Fruit fly (Drosophila melanogaster): ENCODE measurements around the gene CG14837.

The CG14837 gene

dm6 chr3L:7592113-7592752 is 32.4 kb upstream of the CG14837 start (continued):
- TF ChIP-seq Hr38 (GFP tag; optimal IDR thresholded peaks at IDR 0.05) (no peak), CG32006 (GFP tag; optimal IDR thresholded peaks at IDR 0.05) (peak; percentile 73), CG10631 (GFP tag; optimal IDR thresholded peaks at IDR 0.05) (peak; percentile 71), ss (GFP tag; optimal IDR thresholded peaks at IDR 0.05) (peak; percentile 17 to 19), CG6163 (GFP tag; IDR thresholded peaks at IDR 0.05) (no peak), CG6792 (GFP tag; optimal IDR thresholded peaks at IDR 0.05) (peak; percentile 29), dac (GFP tag; optimal IDR thresholded peaks at IDR 0.05) (peak; percentile 17), achi (GFP tag; optimal IDR thresholded peaks at IDR 0.05) (peak; percentile 50), CG34406 (GFP tag; optimal IDR thresholded peaks at IDR 0.05) (peak; percentile 25), CG7368 (GFP tag; optimal IDR thresholded peaks at IDR 0.05) (no peak), CG6276 (GFP tag; optimal IDR thresholded peaks at IDR 0.05) (peak; percentile 44), salr (GFP tag; optimal IDR thresholded peaks at IDR 0.05) (peak in 1 of 2 experiments; percentile 57), lz (GFP tag; optimal IDR thresholded peaks at IDR 0.05) (no peak), Ets96B (tag; optimal IDR thresholded peaks at IDR 0.05) (peak; percentile 61), Lpt (GFP tag; optimal IDR thresholded peaks at IDR 0.05) (peak; percentile 30), CG4318 (GFP tag; optimal IDR thresholded peaks at IDR 0.05) (peak; percentile 55), CG11902 (GFP tag; optimal IDR thresholded peaks at IDR 0.05) (no peak), Gug (GFP tag; IDR thresholded peaks at IDR 0.05) (0 out of 2 replicates have a peak, but pooled peaks have one; percentile 15), spab (GFP tag; optimal IDR thresholded peaks at IDR 0.05) (peak; percentile 26), OdsH (GFP tag; optimal IDR thresholded peaks at IDR 0.05) (peak; percentile 34)

- no peak for TF ChIP-seq achi (GFP tag; optimal IDR thresholded peaks at IDR 0.05)
- no peak for TF ChIP-seq Hr4 (GFP tag; optimal IDR thresholded peaks at IDR 0.05)
- TF ChIP-seq Ets21C (GFP tag; optimal IDR thresholded peaks at IDR 0.05), result no peak
- TF ChIP-seq lz (GFP tag; optimal IDR thresholded peaks at IDR 0.05), result no peak
- no peak for TF ChIP-seq CG3919 (GFP tag; optimal IDR thresholded peaks at IDR 0.05)
- no peak for TF ChIP-seq CG6163 (GFP tag; IDR thresholded peaks at IDR 0.05)
- TF ChIP-seq CG9139 (GFP tag; optimal IDR thresholded peaks at IDR 0.05), result no peak
- no peak for TF ChIP-seq fd59A (GFP tag; optimal IDR thresholded peaks at IDR 0.05)
- no peak for TF ChIP-seq pdm3 (GFP tag; optimal IDR thresholded peaks at IDR 0.05)
Measured at dm6 chr3L:7590898-7591297, 31.1 kb upstream of the CG14837 start, which contains the start of gene t-Grip84. t-Grip84 (minus strand) TSS chr3L:7590998.

- TF ChIP-seq esn (GFP tag; optimal IDR thresholded peaks at IDR 0.05) (no peak), achi (GFP tag; optimal IDR thresholded peaks at IDR 0.05) (no peak), CG10669 (GFP tag; optimal IDR thresholded peaks at IDR 0.05) (no peak), Sox102F (GFP tag; optimal IDR thresholded peaks at IDR 0.05) (no peak), eg (GFP tag; IDR thresholded peaks at IDR 0.05) (no peak), topi (GFP tag; optimal IDR thresholded peaks at IDR 0.05) (no peak), Lpt (GFP tag; optimal IDR thresholded peaks at IDR 0.05) (no peak), CG34406 (GFP tag; optimal IDR thresholded peaks at IDR 0.05) (no peak), Gug (GFP tag; IDR thresholded peaks at IDR 0.05) (no peak)
Measured at dm6 chr3L:7583154-7583553, 23.3 kb upstream of the CG14837 start, which contains the start of gene mmm. mmm (plus strand) TSS chr3L:7583454.

DNA sequence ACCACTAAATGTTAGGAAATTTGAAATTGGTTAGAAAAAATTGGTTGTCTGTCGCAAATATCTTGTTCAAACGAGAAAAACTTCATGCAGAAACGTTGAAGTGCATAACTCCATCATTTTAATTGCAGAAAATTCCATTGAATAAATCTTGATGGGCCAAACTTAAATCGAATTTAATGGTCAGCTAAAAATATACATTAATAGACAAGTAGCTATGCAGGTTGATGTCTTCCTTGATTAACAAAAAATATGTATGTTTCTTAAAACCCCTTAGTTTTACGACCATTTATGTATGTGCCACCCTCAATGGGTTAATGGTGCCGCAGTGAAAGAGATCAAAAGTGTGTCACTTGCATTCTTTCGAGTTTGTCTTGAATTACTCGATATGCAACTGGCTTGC is 13.1 kb upstream of the CG14837 start:
- no peak for TF ChIP-seq CG15336 (GFP tag; IDR thresholded peaks at IDR 0.05)
- TF ChIP-seq pdm3 (GFP tag; optimal IDR thresholded peaks at IDR 0.05), result no peak
- TF ChIP-seq CG11762 (GFP tag; optimal IDR thresholded peaks at IDR 0.05; ENCODE audit: insufficient read depth), result no peak
- peak; percentile 65 for TF ChIP-seq Eip78C (GFP tag)
- no peak for TF ChIP-seq fkh (GFP tag; optimal IDR thresholded peaks at IDR 0.05)
- TF ChIP-seq achi (GFP tag; optimal IDR thresholded peaks at IDR 0.05), result peak; percentile 1
- no peak for TF ChIP-seq CG11294 (GFP tag; IDR thresholded peaks at IDR 0.05)
- TF ChIP-seq CG10631 (GFP tag; optimal IDR thresholded peaks at IDR 0.05), result no peak
- TF ChIP-seq Sox15 (GFP tag; optimal IDR thresholded peaks at IDR 0.05), result peak; percentile 3
- no peak for TF ChIP-seq CG3032 (tag; optimal IDR thresholded peaks at IDR 0.05)
- TF ChIP-seq CG8632 (GFP tag; optimal IDR thresholded peaks at IDR 0.05), result no peak
- TF ChIP-seq cyc (GFP tag; optimal IDR thresholded peaks at IDR 0.05), result no peak
- no peak for TF ChIP-seq eg (GFP tag; IDR thresholded peaks at IDR 0.05)
- TF ChIP-seq OdsH (GFP tag; optimal IDR thresholded peaks at IDR 0.05), result peak; percentile 7
- no peak for TF ChIP-seq Ets96B (tag; optimal IDR thresholded peaks at IDR 0.05)
- TF ChIP-seq Hr38 (GFP tag; optimal IDR thresholded peaks at IDR 0.05), result no peak
- TF ChIP-seq CG9139 (GFP tag; optimal IDR thresholded peaks at IDR 0.05), result no peak
- TF ChIP-seq fd85E (GFP tag; optimal IDR thresholded peaks at IDR 0.05), result no peak
- no peak for TF ChIP-seq dsx (GFP tag; optimal IDR thresholded peaks at IDR 0.05; ENCODE audit: poor library complexity, severe bottlenecking)
- TF ChIP-seq CG8319 (GFP tag; optimal IDR thresholded peaks at IDR 0.05), result no peak
- no peak for TF ChIP-seq vri (GFP tag; optimal IDR thresholded peaks at IDR 0.05)
- TF ChIP-seq CG7368 (GFP tag; optimal IDR thresholded peaks at IDR 0.05), result no peak
- no peak for TF ChIP-seq CG1621 (tag; optimal IDR thresholded peaks at IDR 0.05)

Measured in whole organism, prepupa.